Worm (Caenorhabditis elegans) whole organism, L3 larva: ENCODE results near the gene srh-258.

ENCODE experiments used
- R02D3.7 ChIP-seq: fragments of 150-350 bp; optimal IDR thresholded peaks from 2 replicates; lab custom pipeline; 2014; ENCODE audit warnings: missing biosample characterization, missing genetic modification characterization
- ZK546.5 ChIP-seq: sonication (generic microtip); optimal IDR thresholded peaks from 2 replicates; lab custom pipeline; 2017; ENCODE audit warnings: missing biosample characterization, missing genetic modification characterization
- ama-1 ChIP-seq: fragments of 150-350 bp; optimal IDR thresholded peaks from 2 replicates; lab custom pipeline; 2018
- ceh-16 ChIP-seq: sonication (generic microtip); optimal IDR thresholded peaks from 2 replicates; lab custom pipeline; 2017; ENCODE audit warnings: missing biosample characterization, missing genetic modification characterization
- ceh-28 ChIP-seq: fragments of 150-350 bp; optimal IDR thresholded peaks from 2 replicates; lab custom pipeline; 2014; ENCODE audit warnings: missing biosample characterization, missing genetic modification reagents, missing genetic modification characterization
- ceh-82 ChIP-seq: fragments of 150-350 bp; optimal IDR thresholded peaks from 2 replicates; lab custom pipeline; 2014; ENCODE audit warnings: missing biosample characterization, missing genetic modification characterization
- ceh-9 ChIP-seq: sonication (generic microtip); optimal IDR thresholded peaks from 2 replicates; lab custom pipeline; 2018; ENCODE audit warnings: missing biosample characterization, missing genetic modification characterization
- daf-12 ChIP-seq: fragments of 150-350 bp; optimal IDR thresholded peaks from 2 replicates; lab custom pipeline; 2014; ENCODE audit warnings: missing biosample characterization, missing genetic modification reagents, missing genetic modification characterization
- elt-1 ChIP-seq: fragments of 150-350 bp; optimal IDR thresholded peaks from 2 replicates; lab custom pipeline; 2014; ENCODE audit warnings: missing biosample characterization, missing genetic modification characterization
- elt-2 ChIP-seq: sonication (generic microtip); optimal IDR thresholded peaks from 2 replicates; lab custom pipeline; 2016; ENCODE audit warnings: missing genetic modification reagents, mild to moderate bottlenecking, missing genetic modification characterization, missing compliant biosample characterization
- elt-3 ChIP-seq, 3 experiments: fragments of 150-350 bp in 1 of 3; sonication (generic microtip) in 2 of 3; optimal IDR thresholded peaks; 2 replicates in 2 of 3; 4 replicates in 1 of 3; lab custom pipeline; 2014 to 2017; ENCODE audit warnings: missing biosample characterization in 3 of 3, missing genetic modification characterization in 3 of 3
- fkh-2 ChIP-seq: fragments of 150-350 bp; optimal IDR thresholded peaks from 2 replicates; lab custom pipeline; 2014; ENCODE audit warnings: missing biosample characterization, missing genetic modification reagents, missing genetic modification characterization
- hmg-11 ChIP-seq: sonication (generic microtip); optimal IDR thresholded peaks from 2 replicates; lab custom pipeline; 2016; ENCODE audit warnings: missing genetic modification characterization, missing compliant biosample characterization
- jun-1 ChIP-seq: fragments of 150-350 bp; optimal IDR thresholded peaks from 2 replicates; lab custom pipeline; 2014; ENCODE audit warnings: missing biosample characterization, missing genetic modification reagents, missing genetic modification characterization
- lin-15B ChIP-seq: fragments of 150-350 bp; optimal IDR thresholded peaks from 2 replicates; lab custom pipeline; 2014; ENCODE audit warnings: missing biosample characterization, missing genetic modification characterization
- lin-39 ChIP-seq: fragments of 150-350 bp; optimal IDR thresholded peaks from 2 replicates; lab custom pipeline; 2018; ENCODE audit warnings: missing biosample characterization, missing genetic modification reagents, missing genetic modification characterization
- lsy-12 ChIP-seq: sonication (generic microtip); optimal IDR thresholded peaks from 2 replicates; lab custom pipeline; 2016; ENCODE audit warnings: mild to moderate bottlenecking, missing genetic modification characterization, missing compliant biosample characterization
- mdl-1 ChIP-seq: fragments of 150-350 bp; optimal IDR thresholded peaks from 2 replicates; lab custom pipeline; 2014; ENCODE audit warnings: missing biosample characterization, missing genetic modification characterization
- nfya-1 ChIP-seq: sonication (generic microtip); optimal IDR thresholded peaks from 2 replicates; lab custom pipeline; 2017; ENCODE audit warnings: missing genetic modification characterization, mild to moderate bottlenecking, missing compliant biosample characterization, antibody characterized with exemption, moderate library complexity; ENCODE audit not compliant: insufficient read depth
- nhr-23 ChIP-seq: fragments of 150-350 bp; optimal IDR thresholded peaks from 2 replicates; lab custom pipeline; 2014; ENCODE audit warnings: missing biosample characterization, missing genetic modification reagents, missing genetic modification characterization
- nhr-237 ChIP-seq: fragments of 150-350 bp; optimal IDR thresholded peaks from 2 replicates; lab custom pipeline; 2014; ENCODE audit warnings: missing biosample characterization, missing genetic modification characterization
- nhr-25 ChIP-seq: sonication (generic microtip); optimal IDR thresholded peaks from 2 replicates; lab custom pipeline; 2017; ENCODE audit warnings: missing biosample characterization, missing genetic modification characterization
- nhr-28 ChIP-seq: fragments of 150-350 bp; optimal IDR thresholded peaks from 2 replicates; lab custom pipeline; 2014; ENCODE audit warnings: missing biosample characterization, missing genetic modification characterization
- nhr-43 ChIP-seq: sonication (generic microtip); optimal IDR thresholded peaks from 2 replicates; lab custom pipeline; 2016; ENCODE audit warnings: mild to moderate bottlenecking, missing genetic modification characterization, missing compliant biosample characterization; ENCODE audit not compliant: poor library complexity, severe bottlenecking
- nhr-67 ChIP-seq: fragments of 150-350 bp; optimal IDR thresholded peaks from 2 replicates; lab custom pipeline; 2014; ENCODE audit warnings: missing biosample characterization, missing genetic modification characterization
- nhr-76 ChIP-seq: fragments of 150-350 bp; sonication (generic microtip); optimal IDR thresholded peaks from 5 replicates; lab custom pipeline; 2014; ENCODE audit warnings: missing biosample characterization, missing genetic modification characterization
- nhr-77 ChIP-seq: fragments of 150-350 bp; optimal IDR thresholded peaks from 2 replicates; lab custom pipeline; 2014; ENCODE audit warnings: missing biosample characterization, missing genetic modification characterization
- pha-4 ChIP-seq: fragments of 150-350 bp; optimal IDR thresholded peaks from 2 replicates; lab custom pipeline; 2014; ENCODE audit warnings: missing biosample characterization, missing genetic modification reagents, missing genetic modification characterization
- pqm-1 ChIP-seq: fragments of 150-350 bp; optimal IDR thresholded peaks from 2 replicates; lab custom pipeline; 2017; ENCODE audit warnings: missing biosample characterization, missing genetic modification characterization, inconsistent platforms
- sea-2 ChIP-seq: fragments of 150-350 bp; sonication (generic microtip); optimal IDR thresholded peaks from 4 replicates; lab custom pipeline; 2014; ENCODE audit warnings: missing biosample characterization, missing genetic modification reagents, missing genetic modification characterization
- skn-1 ChIP-seq: fragments of 150-350 bp; optimal IDR thresholded peaks from 2 replicates; lab custom pipeline; 2014; ENCODE audit warnings: missing biosample characterization, missing genetic modification characterization
- tbx-2 ChIP-seq: sonication (generic microtip); optimal IDR thresholded peaks from 2 replicates; lab custom pipeline; 2016; ENCODE audit warnings: mild to moderate bottlenecking, missing genetic modification characterization, missing compliant biosample characterization
- unc-39 ChIP-seq: sonication (generic microtip); optimal IDR thresholded peaks from 4 replicates; lab custom pipeline; 2017; ENCODE audit warnings: missing biosample characterization, missing genetic modification characterization
- unc-62 ChIP-seq: fragments of 150-350 bp; sonication (generic microtip); optimal IDR thresholded peaks from 4 replicates; lab custom pipeline; 2014; ENCODE audit warnings: missing biosample characterization, missing genetic modification reagents, missing genetic modification characterization
- zag-1 ChIP-seq: fragments of 150-350 bp; optimal IDR thresholded peaks from 2 replicates; lab custom pipeline; 2014; ENCODE audit warnings: missing biosample characterization, missing genetic modification characterization
- ztf-11 ChIP-seq: fragments of 150-350 bp; optimal IDR thresholded peaks from 2 replicates; lab custom pipeline; 2014; ENCODE audit warnings: missing biosample characterization, missing genetic modification characterization

The srh-258 gene

ce11 chrV:15434647-15435046 lies 29.7 kb downstream of the srh-258 start:
- TF ChIP-seq R02D3.7 (tag; lab: Kevin White, UChicago) (no peak), nhr-67 (tag; lab: Kevin White, UChicago) (no peak), ceh-28 (no peak), nhr-23 (tag; lab: Kevin White, UChicago) (no peak), nhr-25 (tag; lab: Kevin White, UChicago) (no peak), ama-1 (no peak), pha-4 (tag; lab: Kevin White, UChicago) (peak; percentile 39), elt-2 (tag; lab: Kevin White, UChicago) (peak; percentile 37), unc-62 (GFP tag; lab: Kevin White, UChicago) (no peak), lin-39 (tag; lab: Kevin White, UChicago) (no peak), ceh-9 (tag; lab: Kevin White, UChicago) (no peak), ZK546.5 (no peak), pqm-1 (tag; lab: Kevin White, UChicago) (peak; percentile 62), daf-12 (tag; lab: Kevin White, UChicago) (no peak)

- TF ChIP-seq nhr-67 (tag; lab: Kevin White, UChicago) (no peak), zag-1 (tag; lab: Kevin White, UChicago) (no peak), nhr-76 (no peak), elt-2 (tag; lab: Kevin White, UChicago) (peak; percentile 90), lsy-12 (tag; lab: Kevin White, UChicago) (no peak), pqm-1 (tag; lab: Kevin White, UChicago) (peak; percentile 98), ztf-11 (tag; lab: Kevin White, UChicago) (no peak), ama-1 (no peak), nhr-237 (tag; lab: Kevin White, UChicago) (no peak), unc-39 (no peak), nhr-28 (tag; lab: Kevin White, UChicago) (no peak), nhr-77 (tag; lab: Kevin White, UChicago) (no peak), pha-4 (tag; lab: Kevin White, UChicago) (no peak), elt-1 (no peak), ceh-16 (tag; lab: Kevin White, UChicago) (no peak), nhr-23 (tag; lab: Kevin White, UChicago) (no peak), fkh-2 (no peak), nhr-43 (tag; lab: Kevin White, UChicago) (no peak), jun-1 (tag; lab: Kevin White, UChicago) (peak; percentile 46), skn-1 (tag; lab: Kevin White, UChicago) (no peak), hmg-11 (no peak)
These were observed 31.2 kb downstream of the srh-258 start for ce11 chrV:15436133-15436532.

ce11 chrV:15442384-15442783 lies 37.4 kb downstream of the srh-258 start:
- TF ChIP-seq nhr-43 (tag; lab: Kevin White, UChicago) (no peak), ceh-82 (tag; lab: Kevin White, UChicago) (no peak), nfya-1 (tag; lab: Kevin White, UChicago) (peak; percentile 62), elt-3 (tag; optimal IDR thresholded peaks at IDR 0.05; lab: Kevin White, UChicago) (no peak), R02D3.7 (tag; lab: Kevin White, UChicago) (no peak), mdl-1 (no peak)

ce11 chrV:15443708-15444107 lies 38.7 kb downstream of the srh-258 start, which contains the start of gene T26H5.10:
Gene T26H5.10 (minus strand): TSS chrV:15443808.
- TF ChIP-seq fkh-2 (no peak), hmg-11 (no peak), sea-2 (no peak), ama-1 (no peak), nhr-76 (no peak), lin-15B (tag; lab: Kevin White, UChicago) (no peak), unc-62 (GFP tag; lab: Kevin White, UChicago) (no peak), skn-1 (tag; lab: Kevin White, UChicago) (no peak), mdl-1 (no peak), lsy-12 (tag; lab: Kevin White, UChicago) (no peak)

ce11 chrV:15444188-15444587 lies 39.2 kb downstream of the srh-258 start, which contains the start of gene T26H5.11:
Gene T26H5.11 (minus strand): TSS chrV:15444288.
- no peak for TF ChIP-seq tbx-2 (tag; lab: Kevin White, UChicago)
- no peak for TF ChIP-seq ceh-9 (tag; lab: Kevin White, UChicago)
- no peak for TF ChIP-seq R02D3.7 (tag; lab: Kevin White, UChicago)
- TF ChIP-seq unc-62 (GFP tag; lab: Kevin White, UChicago): no peak
- TF ChIP-seq ZK546.5: no peak
- TF ChIP-seq elt-2 (tag; lab: Kevin White, UChicago): no peak
- no peak for TF ChIP-seq jun-1 (tag; lab: Kevin White, UChicago)
- no peak for TF ChIP-seq pha-4 (tag; lab: Kevin White, UChicago)
- no peak for TF ChIP-seq daf-12 (tag; lab: Kevin White, UChicago)
- TF ChIP-seq nhr-28 (tag; lab: Kevin White, UChicago): no peak
- no peak for TF ChIP-seq pqm-1 (tag; lab: Kevin White, UChicago)
- no peak for TF ChIP-seq ama-1
